Worm (Caenorhabditis elegans): ENCODE results near the gene psmd-9.

Gene psmd-9

ce11 chrII:6858201-6858600 is 43.7 kb upstream of the psmd-9 start, which contains the start of gene dnj-5:
Gene dnj-5, minus strand, starts transcription at chrII:6858301.
- no peak for TF ChIP-seq nhr-76 (tag; optimal IDR thresholded peaks at IDR 0.05)
- TF ChIP-seq fkh-10 (GFP tag; optimal IDR thresholded peaks at IDR 0.05), result no peak
- no peak for TF ChIP-seq ztf-11 (tag; optimal IDR thresholded peaks at IDR 0.05)
- TF ChIP-seq nfya-1 (tag; optimal IDR thresholded peaks at IDR 0.05; ENCODE audit: insufficient read depth), result no peak
- TF ChIP-seq eor-1 (tag; optimal IDR thresholded peaks at IDR 0.05), result no peak
- no peak for TF ChIP-seq egl-5 (tag; optimal IDR thresholded peaks at IDR 0.05)
- TF ChIP-seq fkh-2 (tag; optimal IDR thresholded peaks at IDR 0.05), result no peak
- no peak for TF ChIP-seq ZK546.5 (tag; optimal IDR thresholded peaks at IDR 0.05)
- TF ChIP-seq fos-1 (tag; optimal IDR thresholded peaks at IDR 0.05), result no peak
- no peak for TF ChIP-seq egl-27 (tag; optimal IDR thresholded peaks at IDR 0.05)
- no peak for TF ChIP-seq hmg-11 (tag; optimal IDR thresholded peaks at IDR 0.05)
- no peak for TF ChIP-seq nhr-43 (tag; optimal IDR thresholded peaks at IDR 0.05; ENCODE audit: poor library complexity, severe bottlenecking)
- TF ChIP-seq ama-1 (optimal IDR thresholded peaks at IDR 0.05), result no peak
- TF ChIP-seq sea-2 (GFP tag; optimal IDR thresholded peaks at IDR 0.05), result no peak
- TF ChIP-seq pha-4 (tag; optimal IDR thresholded peaks at IDR 0.05), result no peak
- no peak for TF ChIP-seq pqm-1 (tag; optimal IDR thresholded peaks at IDR 0.05)
- no peak for TF ChIP-seq lsy-12 (tag; optimal IDR thresholded peaks at IDR 0.05)
- TF ChIP-seq elt-2 (tag; optimal IDR thresholded peaks at IDR 0.05), result no peak
- no peak for TF ChIP-seq nhr-23 (tag; optimal IDR thresholded peaks at IDR 0.05)

ce11 chrII:6858835-6859234 is 43.1 kb upstream of the psmd-9 start:
- no peak for TF ChIP-seq nhr-12 (tag; optimal IDR thresholded peaks at IDR 0.05)
- no peak for TF ChIP-seq tbx-2 (tag; optimal IDR thresholded peaks at IDR 0.05)
- no peak for TF ChIP-seq nhr-25 (tag; optimal IDR thresholded peaks at IDR 0.05)
- peak; percentile 83 for TF ChIP-seq hmg-11 (tag; optimal IDR thresholded peaks at IDR 0.05)
- TF ChIP-seq snpc-4 (tag; optimal IDR thresholded peaks at IDR 0.05), result peak; percentile 53
- TF ChIP-seq ztf-11 (tag; optimal IDR thresholded peaks at IDR 0.05), result no peak
- peak; percentile 8 for TF ChIP-seq lin-15B (tag; optimal IDR thresholded peaks at IDR 0.05)
- TF ChIP-seq pha-4 (tag; optimal IDR thresholded peaks at IDR 0.05), result peak; percentile 66
- no peak for TF ChIP-seq skn-1 (tag; optimal IDR thresholded peaks at IDR 0.05)
- TF ChIP-seq lsy-12 (tag; optimal IDR thresholded peaks at IDR 0.05), result no peak
- TF ChIP-seq R02D3.7 (tag; optimal IDR thresholded peaks at IDR 0.05), result no peak
- TF ChIP-seq egl-5 (tag; optimal IDR thresholded peaks at IDR 0.05), result peak; percentile 73
- peak; percentile 10 for TF ChIP-seq unc-62 (GFP tag; optimal IDR thresholded peaks at IDR 0.05)
- peak; percentile 32 for TF ChIP-seq elt-2 (tag; optimal IDR thresholded peaks at IDR 0.05)
- no peak for TF ChIP-seq zag-1 (tag; optimal IDR thresholded peaks at IDR 0.05)
- no peak for TF ChIP-seq elt-3 (tag; optimal IDR thresholded peaks at IDR 0.05)
- TF ChIP-seq mdl-1 (tag; optimal IDR thresholded peaks at IDR 0.05), result no peak
- TF ChIP-seq lin-39 (tag; optimal IDR thresholded peaks at IDR 0.05), result peak; percentile 17
- no peak for TF ChIP-seq ama-1 (optimal IDR thresholded peaks at IDR 0.05)
- TF ChIP-seq nfya-1 (tag; optimal IDR thresholded peaks at IDR 0.05; ENCODE audit: insufficient read depth), result peak; percentile 43

- TF ChIP-seq sea-2 (GFP tag; optimal IDR thresholded peaks at IDR 0.05) (no peak), elt-3 (tag; optimal IDR thresholded peaks at IDR 0.05) (no peak), daf-12 (tag; optimal IDR thresholded peaks at IDR 0.05) (no peak), egl-5 (tag; optimal IDR thresholded peaks at IDR 0.05) (no peak), hmg-11 (tag; optimal IDR thresholded peaks at IDR 0.05) (no peak), nhr-11 (tag; optimal IDR thresholded peaks at IDR 0.05) (no peak), mdl-1 (tag; optimal IDR thresholded peaks at IDR 0.05) (no peak), eor-1 (tag; optimal IDR thresholded peaks at IDR 0.05) (no peak), snpc-4 (tag; optimal IDR thresholded peaks at IDR 0.05) (no peak), elt-2 (tag; optimal IDR thresholded peaks at IDR 0.05) (no peak), zag-1 (tag; optimal IDR thresholded peaks at IDR 0.05) (no peak), nhr-67 (tag; optimal IDR thresholded peaks at IDR 0.05) (no peak), nhr-43 (tag; optimal IDR thresholded peaks at IDR 0.05; ENCODE audit: poor library complexity, severe bottlenecking) (no peak), ztf-4 (tag; optimal IDR thresholded peaks at IDR 0.05) (no peak)
Observed at ce11 chrII:6860043-6860442, 41.9 kb upstream of the psmd-9 start.

ce11 chrII:6863652-6864051 is 38.2 kb upstream of the psmd-9 start, which contains the start of gene aff-1:
Gene aff-1, minus strand, starts transcription at chrII:6863752.
- TF ChIP-seq ZK546.5 (tag; optimal IDR thresholded peaks at IDR 0.05), result no peak
- TF ChIP-seq snpc-4 (tag; optimal IDR thresholded peaks at IDR 0.05), result no peak
- no peak for TF ChIP-seq nhr-12 (tag; optimal IDR thresholded peaks at IDR 0.05)
- TF ChIP-seq tbx-2 (tag; optimal IDR thresholded peaks at IDR 0.05), result no peak
- TF ChIP-seq pha-4 (tag; optimal IDR thresholded peaks at IDR 0.05), result no peak
- TF ChIP-seq jun-1 (tag; optimal IDR thresholded peaks at IDR 0.05), result no peak
- TF ChIP-seq ceh-16 (tag; optimal IDR thresholded peaks at IDR 0.05), result no peak
- TF ChIP-seq egl-5 (tag; optimal IDR thresholded peaks at IDR 0.05), result no peak

Measured in whole organism, L3 larva.